Worm (Caenorhabditis elegans): ENCODE results near the gene miga-1.

Gene miga-1

DNA sequence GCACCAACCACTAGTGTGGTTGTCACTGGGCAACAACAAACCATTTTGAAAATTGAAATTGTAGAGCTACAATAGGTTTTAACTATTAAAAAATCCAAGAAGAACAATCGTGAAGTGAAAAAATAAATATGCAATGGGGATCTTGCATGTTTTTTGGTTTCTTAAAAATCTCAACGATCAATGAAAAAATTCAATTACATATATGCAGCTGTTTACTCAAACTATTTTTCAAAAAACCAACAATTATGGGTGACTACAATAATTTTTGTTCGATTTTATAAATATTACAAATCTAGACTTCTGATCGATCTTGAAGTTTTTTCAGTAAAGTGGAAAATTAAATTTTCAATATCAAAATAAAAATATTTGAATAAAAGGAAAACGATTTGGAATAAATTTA lies 7.9 kb upstream of the miga-1 start, which contains the start of gene cdr-4:
Gene cdr-4, minus strand, starts transcription at position 101 of the 400 bp plus-strand sequence.
- TF ChIP-seq pes-1 (GFP tag; IDR thresholded peaks at IDR 0.05), result no peak
- TF ChIP-seq ceh-36 (tag; optimal IDR thresholded peaks at IDR 0.05), result no peak
- TF ChIP-seq B0310.2 (tag; optimal IDR thresholded peaks at IDR 0.05), result no peak
- TF ChIP-seq hmg-4 (GFP tag; optimal IDR thresholded peaks at IDR 0.05), result no peak
- no peak for TF ChIP-seq ceh-13 (GFP tag; optimal IDR thresholded peaks at IDR 0.05)
- TF ChIP-seq sea-1 (GFP tag; conservative IDR thresholded peaks at IDR 0.05), result no peak
- no peak for TF ChIP-seq hmbx-1 (tag; optimal IDR thresholded peaks at IDR 0.05)
- no peak for TF ChIP-seq aly-1 (tag; optimal IDR thresholded peaks at IDR 0.05)
- TF ChIP-seq scrt-1 (GFP tag; IDR thresholded peaks at IDR 0.05), result no peak
- TF ChIP-seq tbx-37 (GFP tag; conservative IDR thresholded peaks at IDR 0.05), result no peak
- TF ChIP-seq ama-1 (optimal IDR thresholded peaks at IDR 0.05), result no peak
- no peak for TF ChIP-seq tra-4 (tag; optimal IDR thresholded peaks at IDR 0.05)
- no peak for TF ChIP-seq F13C5.2 (tag; optimal IDR thresholded peaks at IDR 0.05)
- TF ChIP-seq tbx-11 (GFP tag; IDR thresholded peaks at IDR 0.05), result no peak

- no peak for TF ChIP-seq flt-1 (GFP tag; IDR thresholded peaks at IDR 0.05)
- no peak for TF ChIP-seq tbx-37 (GFP tag; conservative IDR thresholded peaks at IDR 0.05)
- no peak for TF ChIP-seq F13C5.2 (tag; optimal IDR thresholded peaks at IDR 0.05)
- TF ChIP-seq aly-1 (tag; optimal IDR thresholded peaks at IDR 0.05), result no peak
- TF ChIP-seq ama-1 (optimal IDR thresholded peaks at IDR 0.05), result no peak
- TF ChIP-seq B0310.2 (tag; optimal IDR thresholded peaks at IDR 0.05), result no peak
- TF ChIP-seq tbx-11 (GFP tag; IDR thresholded peaks at IDR 0.05), result no peak
- TF ChIP-seq tra-4 (tag; optimal IDR thresholded peaks at IDR 0.05), result no peak
- TF ChIP-seq hnd-1 (tag; optimal IDR thresholded peaks at IDR 0.05), result no peak
- no peak for TF ChIP-seq ceh-36 (tag; optimal IDR thresholded peaks at IDR 0.05)
- no peak for TF ChIP-seq ceh-13 (GFP tag; optimal IDR thresholded peaks at IDR 0.05)
- TF ChIP-seq hmbx-1 (tag; optimal IDR thresholded peaks at IDR 0.05), result no peak
- TF ChIP-seq scrt-1 (GFP tag; IDR thresholded peaks at IDR 0.05), result no peak
- no peak for TF ChIP-seq pes-1 (GFP tag; IDR thresholded peaks at IDR 0.05)
- no peak for TF ChIP-seq sea-1 (GFP tag; conservative IDR thresholded peaks at IDR 0.05)
- TF ChIP-seq ets-7 (tag; optimal IDR thresholded peaks at IDR 0.05), result no peak
- TF ChIP-seq hmg-4 (GFP tag; optimal IDR thresholded peaks at IDR 0.05), result no peak
These were observed 5.9 kb upstream of the miga-1 start for ce11 chrV:12406514-12406913.

DNA sequence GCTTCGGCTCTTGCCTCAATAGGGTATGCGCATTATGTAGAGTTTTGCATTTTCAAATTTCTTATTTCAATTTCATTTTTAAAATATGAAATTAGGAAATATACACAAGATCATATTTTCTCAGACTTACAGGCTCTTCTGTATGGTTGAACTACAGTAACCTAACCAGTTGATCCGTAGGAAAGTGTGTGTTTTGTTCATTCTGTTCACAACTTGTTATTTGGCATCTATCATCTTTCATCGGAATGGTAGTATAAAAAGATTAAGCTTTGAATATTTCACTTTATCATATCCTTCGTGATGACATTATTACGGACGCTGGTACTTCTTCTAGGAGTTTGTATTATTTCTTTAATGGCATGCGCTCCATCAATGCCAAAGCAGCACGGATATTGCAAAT lies 5.3 kb upstream of the miga-1 start, which contains the start of gene K01D12.10:
Gene K01D12.10, plus strand, starts transcription at position 301 of the 400 bp plus-strand sequence.
- TF ChIP-seq ceh-36 (tag; optimal IDR thresholded peaks at IDR 0.05) (no peak), tra-4 (tag; optimal IDR thresholded peaks at IDR 0.05) (no peak), ets-7 (tag; optimal IDR thresholded peaks at IDR 0.05) (no peak), flt-1 (GFP tag; IDR thresholded peaks at IDR 0.05) (no peak), B0310.2 (tag; optimal IDR thresholded peaks at IDR 0.05) (no peak), sea-1 (GFP tag; conservative IDR thresholded peaks at IDR 0.05) (no peak), hmbx-1 (tag; optimal IDR thresholded peaks at IDR 0.05) (no peak), ama-1 (optimal IDR thresholded peaks at IDR 0.05) (no peak), aly-1 (tag; optimal IDR thresholded peaks at IDR 0.05) (no peak), ceh-13 (GFP tag; optimal IDR thresholded peaks at IDR 0.05) (no peak), F13C5.2 (tag; optimal IDR thresholded peaks at IDR 0.05) (no peak), pes-1 (GFP tag; IDR thresholded peaks at IDR 0.05) (no peak), hnd-1 (tag; optimal IDR thresholded peaks at IDR 0.05) (no peak), scrt-1 (GFP tag; IDR thresholded peaks at IDR 0.05) (no peak), tbx-11 (GFP tag; IDR thresholded peaks at IDR 0.05) (no peak), hmg-4 (GFP tag; optimal IDR thresholded peaks at IDR 0.05) (no peak), tbx-37 (GFP tag; conservative IDR thresholded peaks at IDR 0.05) (no peak)

- TF ChIP-seq F13C5.2 (tag; optimal IDR thresholded peaks at IDR 0.05) (no peak), tbx-37 (GFP tag; conservative IDR thresholded peaks at IDR 0.05) (no peak), scrt-1 (GFP tag; IDR thresholded peaks at IDR 0.05) (no peak), hmg-4 (GFP tag; optimal IDR thresholded peaks at IDR 0.05) (no peak), ets-7 (tag; optimal IDR thresholded peaks at IDR 0.05) (no peak), hnd-1 (tag; optimal IDR thresholded peaks at IDR 0.05) (no peak), sea-1 (GFP tag; conservative IDR thresholded peaks at IDR 0.05) (no peak), ceh-36 (tag; optimal IDR thresholded peaks at IDR 0.05) (no peak), ceh-13 (GFP tag; optimal IDR thresholded peaks at IDR 0.05) (no peak), pes-1 (GFP tag; IDR thresholded peaks at IDR 0.05) (no peak), tra-4 (tag; optimal IDR thresholded peaks at IDR 0.05) (no peak)
These were observed 3.9 kb upstream of the miga-1 start, which contains the start of gene K01D12.9 for ce11 chrV:12404544-12404943. K01D12.9 (minus strand) TSS chrV:12404644.

DNA sequence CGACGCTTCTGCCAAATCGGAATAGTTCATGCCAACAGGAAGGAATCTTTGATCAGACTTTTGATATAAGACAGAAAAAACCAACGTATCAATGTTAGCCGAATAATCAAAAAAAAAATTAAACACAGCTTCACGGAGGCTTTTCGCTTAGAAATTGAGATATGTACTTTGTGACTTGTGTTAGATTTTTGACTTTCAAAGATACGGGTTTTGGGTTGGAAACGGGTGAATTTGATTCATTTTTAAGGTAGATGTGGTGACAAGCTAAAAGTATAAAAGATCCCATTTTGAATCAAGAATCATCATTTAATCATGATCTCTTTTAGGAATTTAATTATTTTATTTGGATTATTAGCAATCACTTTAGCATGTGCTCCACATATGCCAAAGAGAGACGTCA lies 1.7 kb upstream of the miga-1 start, which contains the start of gene K01D12.8:
Gene K01D12.8, plus strand, starts transcription at position 301 of the 400 bp plus-strand sequence.
- TF ChIP-seq ceh-36 (tag; optimal IDR thresholded peaks at IDR 0.05), result no peak
- TF ChIP-seq ama-1 (optimal IDR thresholded peaks at IDR 0.05), result no peak
- no peak for TF ChIP-seq aly-1 (tag; optimal IDR thresholded peaks at IDR 0.05)
- TF ChIP-seq tra-4 (tag; optimal IDR thresholded peaks at IDR 0.05), result no peak
- TF ChIP-seq F13C5.2 (tag; optimal IDR thresholded peaks at IDR 0.05), result no peak
- TF ChIP-seq tbx-11 (GFP tag; IDR thresholded peaks at IDR 0.05), result no peak
- TF ChIP-seq scrt-1 (GFP tag; IDR thresholded peaks at IDR 0.05), result no peak
- TF ChIP-seq ceh-13 (GFP tag; optimal IDR thresholded peaks at IDR 0.05), result no peak
- no peak for TF ChIP-seq pes-1 (GFP tag; IDR thresholded peaks at IDR 0.05)

DNA sequence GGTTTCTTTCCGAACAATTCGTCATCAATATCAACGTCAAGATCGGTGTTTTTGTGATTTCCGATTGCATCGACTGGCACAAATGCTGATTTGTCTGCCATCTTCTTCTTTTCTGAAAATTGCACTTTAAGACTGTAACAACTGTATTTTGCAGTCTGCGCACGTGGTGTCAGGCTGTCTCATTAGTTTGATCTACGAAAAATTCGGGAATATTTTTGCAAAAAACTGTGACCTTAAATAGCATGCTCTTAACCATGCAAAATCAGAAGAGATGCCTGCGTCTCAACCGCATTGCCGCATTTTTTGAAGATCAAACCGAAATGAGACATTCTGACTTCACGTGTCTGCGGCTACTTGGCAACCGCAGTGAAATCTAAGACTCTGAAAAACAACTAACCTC lies 724 bp upstream of the miga-1 start, which contains the start of gene K01D12.7:
Gene K01D12.7, minus strand, starts transcription at position 101 of the 400 bp plus-strand sequence.
- TF ChIP-seq hnd-1 (tag; optimal IDR thresholded peaks at IDR 0.05) (no peak), scrt-1 (GFP tag; IDR thresholded peaks at IDR 0.05) (no peak), F13C5.2 (tag; optimal IDR thresholded peaks at IDR 0.05) (no peak), aly-1 (tag; optimal IDR thresholded peaks at IDR 0.05) (no peak), ceh-36 (tag; optimal IDR thresholded peaks at IDR 0.05) (no peak), ets-7 (tag; optimal IDR thresholded peaks at IDR 0.05) (no peak), ama-1 (optimal IDR thresholded peaks at IDR 0.05) (no peak), hmg-4 (GFP tag; optimal IDR thresholded peaks at IDR 0.05) (no peak), pes-1 (GFP tag; IDR thresholded peaks at IDR 0.05) (no peak), sea-1 (GFP tag; conservative IDR thresholded peaks at IDR 0.05) (no peak), tbx-37 (GFP tag; conservative IDR thresholded peaks at IDR 0.05) (no peak), B0310.2 (tag; optimal IDR thresholded peaks at IDR 0.05) (no peak), hmbx-1 (tag; optimal IDR thresholded peaks at IDR 0.05) (no peak), ceh-13 (GFP tag; optimal IDR thresholded peaks at IDR 0.05) (no peak), flt-1 (GFP tag; IDR thresholded peaks at IDR 0.05) (no peak), tra-4 (tag; optimal IDR thresholded peaks at IDR 0.05) (no peak), tbx-11 (GFP tag; IDR thresholded peaks at IDR 0.05) (no peak)

- TF ChIP-seq ceh-13 (GFP tag; optimal IDR thresholded peaks at IDR 0.05), result no peak
- no peak for TF ChIP-seq F13C5.2 (tag; optimal IDR thresholded peaks at IDR 0.05)
- no peak for TF ChIP-seq tra-4 (tag; optimal IDR thresholded peaks at IDR 0.05)
- no peak for TF ChIP-seq ama-1 (optimal IDR thresholded peaks at IDR 0.05)
- no peak for TF ChIP-seq pes-1 (GFP tag; IDR thresholded peaks at IDR 0.05)
- TF ChIP-seq B0310.2 (tag; optimal IDR thresholded peaks at IDR 0.05), result no peak
- TF ChIP-seq hmg-4 (GFP tag; optimal IDR thresholded peaks at IDR 0.05), result no peak
- TF ChIP-seq sea-1 (GFP tag; conservative IDR thresholded peaks at IDR 0.05), result no peak
- no peak for TF ChIP-seq flt-1 (GFP tag; IDR thresholded peaks at IDR 0.05)
These were observed 3.1 kb downstream of the miga-1 start, which contains the start of gene K01D12.5 for ce11 chrV:12397545-12397944. K01D12.5 (plus strand) TSS chrV:12397845.

Measured in whole organism, early embryonic.